Worm (Caenorhabditis elegans) whole organism, midembryonic: Measurements from ENCODE around the gene T28A11.2.

Source experiments
- cog-1 ChIP-seq: sonication (generic microtip); optimal IDR thresholded peaks from 2 replicates; lab custom pipeline; 2016; ENCODE audit warnings: missing genetic modification characterization, missing compliant biosample characterization
- flt-1 ChIP-seq: fragments of 200-800 bp; sonication (Bioruptor generic); IDR thresholded peaks from 2 replicates; pipeline ENCODE4 v1.3.6; 2022; ENCODE audit warnings: missing genetic modification characterization, missing compliant biosample characterization
- klf-2 ChIP-seq: fragments of 200-800 bp; sonication (Bioruptor generic); conservative IDR thresholded peaks from 2 replicates; pipeline ENCODE4 v1.3.6; 2022; ENCODE audit warnings: missing genetic modification reagents, missing genetic modification characterization, missing compliant biosample characterization
- ref-1 ChIP-seq: fragments of 200-800 bp; sonication (Bioruptor generic); conservative IDR thresholded peaks from 2 replicates; pipeline ENCODE4 v1.3.6; 2022; ENCODE audit warnings: missing genetic modification reagents, missing genetic modification characterization, missing compliant biosample characterization
- tab-1 ChIP-seq: fragments of 200-800 bp; sonication (Bioruptor generic); IDR thresholded peaks from 2 replicates; pipeline ENCODE4 v1.3.6; 2022; ENCODE audit warnings: missing genetic modification characterization, missing compliant biosample characterization
- ztf-29 ChIP-seq: fragments of 200-800 bp; sonication (Bioruptor generic); IDR thresholded peaks from 2 replicates; pipeline ENCODE4 v1.3.6; 2022; ENCODE audit warnings: missing genetic modification reagents, missing genetic modification characterization, missing compliant biosample characterization

- TF ChIP-seq cog-1 (tag; lab: Kevin White, UChicago), result no peak
- no peak for TF ChIP-seq klf-2 (GFP tag; lab: Robert Waterston, UW)
- no peak for TF ChIP-seq ztf-29
- TF ChIP-seq flt-1 (GFP tag; lab: Robert Waterston, UW), result no peak
- TF ChIP-seq tab-1, result no peak
- no peak for TF ChIP-seq ref-1 (GFP tag; lab: Robert Waterston, UW)
These were observed 39.0 kb upstream of the T28A11.2 start, which contains the start of gene srj-11 for ce11 chrV:3241175-3241574.
